Worm (Caenorhabditis elegans) whole organism, late embryonic: ENCODE measurements around the gene grk-1.
A peak's percentile ranks its signal among the peaks of the same experiment; 100 is the strongest.

Source experiments
- Y22D7AL.16 ChIP-seq: sonication (generic microtip); optimal IDR thresholded peaks from 2 replicates; lab custom pipeline; 2016; ENCODE audit warnings: missing genetic modification characterization, missing compliant biosample characterization
- ama-1 ChIP-seq: fragments of 150-350 bp; optimal IDR thresholded peaks from 2 replicates; lab custom pipeline; 2014
- ceh-18 ChIP-seq: sonication (generic microtip); optimal IDR thresholded peaks from 2 replicates; lab custom pipeline; 2016; ENCODE audit warnings: missing genetic modification characterization, missing compliant biosample characterization
- ceh-24 ChIP-seq: sonication (generic microtip); optimal IDR thresholded peaks from 2 replicates; lab custom pipeline; 2016; ENCODE audit warnings: mild to moderate bottlenecking, missing genetic modification characterization, missing compliant biosample characterization
- ceh-31 ChIP-seq: sonication (generic microtip); optimal IDR thresholded peaks from 2 replicates; lab custom pipeline; 2016; ENCODE audit warnings: missing genetic modification characterization, missing compliant biosample characterization
- ceh-45 ChIP-seq: fragments of 200-800 bp; sonication (Bioruptor generic); IDR thresholded peaks from 2 replicates; pipeline ENCODE4 v1.3.6; 2022; ENCODE audit warnings: missing genetic modification reagents, missing genetic modification characterization, missing compliant biosample characterization
- ceh-6 ChIP-seq: fragments of 200-800 bp; sonication (Bioruptor generic); optimal IDR thresholded peaks from 2 replicates; lab custom pipeline; 2018; ENCODE audit warnings: mild to moderate bottlenecking, missing genetic modification characterization, missing compliant biosample characterization
- che-1 ChIP-seq: sonication (generic microtip); optimal IDR thresholded peaks from 2 replicates; lab custom pipeline; 2016; ENCODE audit warnings: mild to moderate bottlenecking, missing genetic modification characterization, missing compliant biosample characterization
- dmd-4 ChIP-seq: sonication (generic microtip); optimal IDR thresholded peaks from 2 replicates; lab custom pipeline; 2016; ENCODE audit warnings: borderline replicate concordance, missing genetic modification characterization, missing compliant biosample characterization
- elt-2 ChIP-seq: sonication (generic microtip); optimal IDR thresholded peaks from 2 replicates; lab custom pipeline; 2016; ENCODE audit warnings: missing genetic modification reagents, missing genetic modification characterization, missing compliant biosample characterization
- ets-4 ChIP-seq: sonication (generic microtip); optimal IDR thresholded peaks from 2 replicates; lab custom pipeline; 2016; ENCODE audit warnings: missing genetic modification characterization, missing compliant biosample characterization
- fkh-10 ChIP-seq: fragments of 150-350 bp; optimal IDR thresholded peaks from 2 replicates; lab custom pipeline; 2014; ENCODE audit warnings: missing biosample characterization, missing genetic modification reagents, missing genetic modification characterization
- fkh-6 ChIP-seq: sonication (generic microtip); optimal IDR thresholded peaks from 2 replicates; lab custom pipeline; 2016; ENCODE audit warnings: missing genetic modification characterization, missing compliant biosample characterization
- gmeb-2 ChIP-seq: sonication (generic microtip); optimal IDR thresholded peaks from 2 replicates; lab custom pipeline; 2016; ENCODE audit warnings: missing genetic modification characterization, inconsistent platforms, missing compliant biosample characterization
- hlh-15 ChIP-seq: sonication (generic microtip); optimal IDR thresholded peaks from 2 replicates; lab custom pipeline; 2016; ENCODE audit warnings: missing genetic modification characterization, missing compliant biosample characterization
- hlh-30 ChIP-seq: sonication (generic microtip); optimal IDR thresholded peaks from 2 replicates; lab custom pipeline; 2017; ENCODE audit warnings: antibody characterized with exemption, missing genetic modification characterization, missing compliant biosample characterization; ENCODE audit not compliant: insufficient read depth
- hlh-6 ChIP-seq: sonication (generic microtip); optimal IDR thresholded peaks from 2 replicates; lab custom pipeline; 2016; ENCODE audit warnings: missing genotype, missing genetic modification characterization, missing compliant biosample characterization
- hlh-8 ChIP-seq: sonication (generic microtip); optimal IDR thresholded peaks from 2 replicates; lab custom pipeline; 2016; ENCODE audit warnings: missing genotype, missing genetic modification characterization, missing compliant biosample characterization
- lin-11 ChIP-seq: fragments of 200-800 bp; sonication (Bioruptor generic); optimal IDR thresholded peaks from 2 replicates; lab custom pipeline; 2018; ENCODE audit warnings: mild to moderate bottlenecking, missing genetic modification characterization, missing compliant biosample characterization
- mec-3 ChIP-seq: sonication (generic microtip); optimal IDR thresholded peaks from 2 replicates; lab custom pipeline; 2016; ENCODE audit warnings: borderline replicate concordance, missing genetic modification characterization, missing compliant biosample characterization
- nhr-11 ChIP-seq: fragments of 150-350 bp; optimal IDR thresholded peaks from 2 replicates; lab custom pipeline; 2014; ENCODE audit warnings: missing biosample characterization, missing genetic modification characterization
- pag-3 ChIP-seq: sonication (generic microtip); optimal IDR thresholded peaks from 2 replicates; lab custom pipeline; 2016; ENCODE audit warnings: missing compliant biosample characterization, missing genetic modification characterization, borderline replicate concordance
- pqm-1 ChIP-seq: sonication (generic microtip); optimal IDR thresholded peaks from 2 replicates; lab custom pipeline; 2016; ENCODE audit warnings: missing genetic modification characterization, missing compliant biosample characterization
- sdc-2 ChIP-seq: sonication (generic microtip); optimal IDR thresholded peaks from 2 replicates; lab custom pipeline; 2016; ENCODE audit warnings: missing genotype, missing genetic modification characterization, missing compliant biosample characterization
- syd-9 ChIP-seq: sonication (generic microtip); optimal IDR thresholded peaks from 2 replicates; lab custom pipeline; 2016; ENCODE audit warnings: mild to moderate bottlenecking, missing genetic modification characterization, moderate library complexity, missing compliant biosample characterization
- tbx-2 ChIP-seq: sonication (generic microtip); optimal IDR thresholded peaks from 2 replicates; lab custom pipeline; 2016; ENCODE audit warnings: missing genetic modification characterization, missing compliant biosample characterization
- tbx-7 ChIP-seq: sonication (generic microtip); optimal IDR thresholded peaks from 2 replicates; lab custom pipeline; 2016; ENCODE audit warnings: missing genotype, missing genetic modification characterization, missing compliant biosample characterization
- ttx-3 ChIP-seq: sonication (generic microtip); optimal IDR thresholded peaks from 2 replicates; lab custom pipeline; 2016; ENCODE audit warnings: missing genetic modification reagents, missing genetic modification characterization, missing compliant biosample characterization
- unc-3 ChIP-seq, 2 experiments: fragments of 200-800 bp in 1 of 2; sonication (Bioruptor generic) in 1 of 2; sonication (generic microtip) in 1 of 2; conservative IDR thresholded peaks in 1 of 2; optimal IDR thresholded peaks in 1 of 2; 2 replicates each; pipeline versions ENCODE4 v1.3.6 to Lab custom; 2016 to 2022; ENCODE audit warnings: missing compliant biosample characterization in 2 of 2, missing genetic modification characterization in 2 of 2, missing genetic modification reagents in 1 of 2
- unc-55 ChIP-seq: sonication (generic microtip); optimal IDR thresholded peaks from 2 replicates; lab custom pipeline; 2017; ENCODE audit warnings: missing biosample characterization, missing genetic modification reagents, missing genetic modification characterization
- zip-5 ChIP-seq: sonication (generic microtip); optimal IDR thresholded peaks from 2 replicates; lab custom pipeline; 2016; ENCODE audit warnings: missing genetic modification characterization, missing compliant biosample characterization
- ztf-16 ChIP-seq: sonication (generic microtip); optimal IDR thresholded peaks from 2 replicates; lab custom pipeline; 2017; ENCODE audit warnings: missing genetic modification characterization, missing compliant biosample characterization

Gene grk-1

ce11 chrX:9999599-10000201 is 692 bp upstream of the grk-1 start (continued):
- TF ChIP-seq dmd-4 (tag; lab: Kevin White, UChicago) (no peak), ztf-16 (tag; lab: Kevin White, UChicago) (peak; percentile 67), syd-9 (tag; lab: Kevin White, UChicago) (no peak), unc-55 (GFP tag; lab: Kevin White, UChicago) (peak; percentile 63), lin-11 (peak; percentile 2), mec-3 (tag; lab: Kevin White, UChicago) (no peak), hlh-6 (tag; lab: Kevin White, UChicago) (no peak), Y22D7AL.16 (tag; lab: Kevin White, UChicago) (no peak), fkh-6 (tag; lab: Kevin White, UChicago) (no peak), ceh-24 (tag; lab: Kevin White, UChicago) (no peak), ceh-31 (tag; lab: Kevin White, UChicago) (no peak), ttx-3 (tag; lab: Kevin White, UChicago) (no peak), hlh-15 (tag; lab: Kevin White, UChicago) (no peak), gmeb-2 (tag; lab: Kevin White, UChicago) (no peak), zip-5 (tag; lab: Kevin White, UChicago) (no peak), ama-1 (lab: Kevin White, UChicago) (no peak), hlh-8 (peak; percentile 26)

- no peak for TF ChIP-seq fkh-10 (GFP tag; lab: Kevin White, UChicago)
- no peak for TF ChIP-seq ceh-45
- no peak for TF ChIP-seq sdc-2
- no peak for TF ChIP-seq ceh-31 (tag; lab: Kevin White, UChicago)
- TF ChIP-seq tbx-7 = no peak
- TF ChIP-seq hlh-6 (tag; lab: Kevin White, UChicago) = no peak
- no peak for TF ChIP-seq hlh-30 (tag; lab: Kevin White, UChicago)
- no peak for TF ChIP-seq pag-3 (tag; lab: Kevin White, UChicago)
These were observed 1.7 kb downstream of the grk-1 start for ce11 chrX:9997344-9997743.

- TF ChIP-seq che-1 (tag; lab: Kevin White, UChicago) (no peak), ceh-18 (tag; lab: Kevin White, UChicago) (no peak), elt-2 (tag; lab: Kevin White, UChicago) (no peak)
These were observed 5.9 kb downstream of the grk-1 start for ce11 chrX:9993100-9993499.

- TF ChIP-seq unc-3 (GFP tag; conservative IDR thresholded peaks at IDR 0.05; lab: Robert Waterston, UW) (no peak), unc-3 (tag; optimal IDR thresholded peaks at IDR 0.05; lab: Kevin White, UChicago) (no peak), ceh-6 (GFP tag; lab: Kevin White, UChicago) (no peak), ceh-31 (tag; lab: Kevin White, UChicago) (peak; percentile 5), syd-9 (tag; lab: Kevin White, UChicago) (no peak), ets-4 (tag; lab: Kevin White, UChicago) (no peak), pqm-1 (tag; lab: Kevin White, UChicago) (no peak), nhr-11 (tag; lab: Kevin White, UChicago) (no peak), elt-2 (tag; lab: Kevin White, UChicago) (peak; percentile 36), tbx-2 (tag; lab: Kevin White, UChicago) (no peak)
These were observed 10.1 kb downstream of the grk-1 start for ce11 chrX:9988884-9989283.

- TF ChIP-seq elt-2 (tag; lab: Kevin White, UChicago) (peak; percentile 65), mec-3 (tag; lab: Kevin White, UChicago) (no peak)
These were observed 11.8 kb downstream of the grk-1 start for ce11 chrX:9987166-9987565.
